Fruit fly (Drosophila melanogaster) whole organism, pupa: Measurements from ENCODE around the gene Grl36a.

Source experiments
- CG13204 ChIP-seq: fragments of 200-800 bp; sonication (Bioruptor generic); optimal IDR thresholded peaks from 2 replicates; lab custom pipeline; 2018; ENCODE audit warnings: missing biosample characterization, mild to moderate bottlenecking, missing genetic modification characterization, moderate library complexity
- CG15710 ChIP-seq: fragments of 200-800 bp; sonication (Bioruptor generic); optimal IDR thresholded peaks from 2 replicates; lab custom pipeline; 2018; ENCODE audit warnings: missing biosample characterization, mild to moderate bottlenecking, missing genetic modification characterization, moderate library complexity
- CG34367 ChIP-seq: fragments of 200-800 bp; sonication (Bioruptor generic); optimal IDR thresholded peaks from 2 replicates; lab custom pipeline; 2018; ENCODE audit warnings: missing biosample characterization, mild to moderate bottlenecking, missing genetic modification characterization
- CG4496 ChIP-seq: fragments of 200-800 bp; sonication (Bioruptor generic); IDR thresholded peaks from 3 replicates; pipeline ENCODE4 v1.3.6; 2022; ENCODE audit warnings: missing biosample characterization, missing genetic modification characterization
- EcR ChIP-seq: fragments of 200-800 bp; sonication (Bioruptor generic); optimal IDR thresholded peaks from 3 replicates; lab custom pipeline; 2019; ENCODE audit warnings: missing biosample characterization, missing genetic modification characterization, mild to moderate bottlenecking, moderate library complexity, missing genetic modification reagents
- rn ChIP-seq: fragments of 200-800 bp; sonication (Bioruptor generic); IDR thresholded peaks from 2 replicates; pipeline ENCODE4 v1.3.6; 2022; ENCODE audit warnings: missing biosample characterization, missing genetic modification characterization

- TF ChIP-seq rn (GFP tag; lab: Robert Waterston, UW) (no peak), EcR (no peak), CG34367 (no peak), CG13204 (GFP tag; lab: Kevin White, UChicago) (no peak), CG4496 (GFP tag; lab: Robert Waterston, UW) (no peak), CG15710 (tag; lab: Kevin White, UChicago) (no peak)
Observed at dm6 chr2L:17201777-17202176, 20.0 kb downstream of the Grl36a start.
